Worm (Caenorhabditis elegans) whole organism, L2 larva: ENCODE data around the gene F15E6.9.

Source experiments
- F13H6.1 ChIP-seq: sonication (generic microtip); optimal IDR thresholded peaks from 2 replicates; lab custom pipeline; 2016; ENCODE audit warnings: missing genetic modification characterization, missing compliant biosample characterization
- ZK546.5 ChIP-seq: sonication (generic microtip); optimal IDR thresholded peaks from 2 replicates; lab custom pipeline; 2017; ENCODE audit warnings: missing biosample characterization, missing genetic modification characterization
- alr-1 ChIP-seq: fragments of 150-350 bp; optimal IDR thresholded peaks from 2 replicates; lab custom pipeline; 2014; ENCODE audit warnings: missing biosample characterization, missing genetic modification characterization
- aly-2 ChIP-seq: fragments of 150-350 bp; optimal IDR thresholded peaks from 2 replicates; lab custom pipeline; 2014; ENCODE audit warnings: missing biosample characterization, missing genetic modification characterization
- ceh-16 ChIP-seq: fragments of 150-350 bp; optimal IDR thresholded peaks from 2 replicates; lab custom pipeline; 2014; ENCODE audit warnings: missing biosample characterization, missing genetic modification characterization
- elt-3 ChIP-seq: sonication (generic microtip); optimal IDR thresholded peaks from 2 replicates; lab custom pipeline; 2017; ENCODE audit warnings: missing biosample characterization, missing genetic modification characterization
- nhr-23 ChIP-seq: fragments of 150-350 bp; optimal IDR thresholded peaks from 2 replicates; lab custom pipeline; 2014; ENCODE audit warnings: missing biosample characterization, missing genetic modification reagents, missing genetic modification characterization
- nhr-237 ChIP-seq: fragments of 150-350 bp; optimal IDR thresholded peaks from 2 replicates; lab custom pipeline; 2014; ENCODE audit warnings: missing biosample characterization, missing genetic modification characterization
- skn-1 ChIP-seq: sonication (generic microtip); optimal IDR thresholded peaks from 2 replicates; lab custom pipeline; 2017; ENCODE audit warnings: missing biosample characterization, missing genetic modification characterization
- zag-1 ChIP-seq: fragments of 150-350 bp; optimal IDR thresholded peaks from 2 replicates; lab custom pipeline; 2014; ENCODE audit warnings: missing biosample characterization, missing genetic modification characterization
- ztf-11 ChIP-seq: sonication (generic microtip); optimal IDR thresholded peaks from 2 replicates; lab custom pipeline; 2017; ENCODE audit warnings: missing biosample characterization, missing genetic modification characterization
- ztf-4 ChIP-seq: fragments of 150-350 bp; optimal IDR thresholded peaks from 2 replicates; lab custom pipeline; 2014; ENCODE audit warnings: missing biosample characterization, missing genetic modification characterization

ce11 chrIV:4243830-4244406 is 55.0 kb downstream of the F15E6.9 start:
- TF ChIP-seq elt-3 (no peak), aly-2 (tag; lab: Kevin White, UChicago) (no peak), ZK546.5 (no peak), zag-1 (tag; lab: Kevin White, UChicago) (no peak), nhr-237 (tag; lab: Kevin White, UChicago) (no peak), ceh-16 (tag; lab: Kevin White, UChicago) (no peak), nhr-23 (tag; lab: Kevin White, UChicago) (no peak), ztf-4 (tag; lab: Kevin White, UChicago) (no peak), skn-1 (tag; lab: Kevin White, UChicago) (no peak), ztf-11 (tag; lab: Kevin White, UChicago) (no peak), F13H6.1 (tag; lab: Kevin White, UChicago) (no peak), alr-1 (tag; lab: Kevin White, UChicago) (no peak)
